Fruit fly (Drosophila melanogaster) whole organism, wandering third instar larva: Measurements from ENCODE around the gene Agpat2.

Source experiments
- CrebA ChIP-seq: fragments of 200-800 bp; sonication (Bioruptor generic); optimal IDR thresholded peaks from 2 replicates; lab custom pipeline; 2016; ENCODE audit warnings: missing biosample characterization, mild to moderate bottlenecking, missing genetic modification characterization, borderline replicate concordance
- Hr78 ChIP-seq: fragments of >200 bp; optimal IDR thresholded peaks from 2 replicates; lab custom pipeline; 2017; ENCODE audit warnings: missing biosample characterization, missing genetic modification characterization
- Vsx2 ChIP-seq: fragments of 200-300, 225-300 bp; sonication (Bioruptor generic); optimal IDR thresholded peaks from 2 replicates; lab custom pipeline; 2018; ENCODE audit warnings: missing biosample characterization, missing genetic modification characterization; ENCODE audit not compliant: partially characterized antibody
- br ChIP-seq: fragments of 200-800 bp; sonication (Bioruptor generic); optimal IDR thresholded peaks from 2 replicates; lab custom pipeline; 2016; ENCODE audit warnings: missing biosample characterization, missing genetic modification characterization
- ey ChIP-seq: fragments of 200-800 bp; sonication (Bioruptor generic); optimal IDR thresholded peaks from 2 replicates; lab custom pipeline; 2016; ENCODE audit warnings: missing biosample characterization, missing genetic modification characterization
- jim ChIP-seq: fragments of 175-275, 200-325 bp; sonication (Bioruptor generic); optimal IDR thresholded peaks from 2 replicates; lab custom pipeline; 2016; ENCODE audit warnings: missing biosample characterization, mild to moderate bottlenecking, missing genetic modification characterization
- pan ChIP-seq: fragments of >200 bp; optimal IDR thresholded peaks from 2 replicates; lab custom pipeline; 2017
- psq ChIP-seq: fragments of 200-800 bp; sonication (Bioruptor generic); optimal IDR thresholded peaks from 3 replicates; lab custom pipeline; 2017; ENCODE audit warnings: missing biosample characterization, mild to moderate bottlenecking, missing genetic modification characterization, moderate library complexity

- no peak for TF ChIP-seq CrebA (GFP tag; lab: Kevin White, UChicago)
- no peak for TF ChIP-seq ey
- TF ChIP-seq pan (lab: Kevin White, UChicago), result no peak
- TF ChIP-seq Vsx2 (GFP tag; lab: Kevin White, UChicago), result no peak
- TF ChIP-seq Hr78 (GFP tag; lab: Kevin White, UChicago), result no peak
- no peak for TF ChIP-seq psq
- TF ChIP-seq jim (GFP tag; lab: Kevin White, UChicago), result no peak
- no peak for TF ChIP-seq br
These were observed 26.6 kb upstream of the Agpat2 start, which contains the start of gene CG43400 for dm6 chr2L:8490439-8490838.
